Worm (Caenorhabditis elegans) whole organism, L1 larva: ENCODE data around the gene rsp-4.

Source experiments
- C04F5.9 ChIP-seq: sonication (generic microtip); optimal IDR thresholded peaks from 2 replicates; lab custom pipeline; 2016; ENCODE audit warnings: missing genetic modification characterization, missing compliant biosample characterization
- C16A3.4 ChIP-seq: fragments of 150-350 bp; optimal IDR thresholded peaks from 2 replicates; lab custom pipeline; 2014; ENCODE audit warnings: missing biosample characterization, missing genetic modification characterization
- C34B4.2 ChIP-seq: sonication (generic microtip); optimal IDR thresholded peaks from 2 replicates; lab custom pipeline; 2017; ENCODE audit warnings: mild to moderate bottlenecking, missing genetic modification characterization, missing compliant biosample characterization
- F16B12.6 ChIP-seq: fragments of 150-350 bp; optimal IDR thresholded peaks from 2 replicates; lab custom pipeline; 2014; ENCODE audit warnings: missing biosample characterization, missing genetic modification characterization
- aly-2 ChIP-seq: fragments of 150-350 bp; optimal IDR thresholded peaks from 2 replicates; lab custom pipeline; 2014; ENCODE audit warnings: missing biosample characterization, missing genetic modification characterization
- ama-1 ChIP-seq: fragments of 150-350 bp; optimal IDR thresholded peaks from 2 replicates; lab custom pipeline; 2014
- blmp-1 ChIP-seq: fragments of 150-350 bp; optimal IDR thresholded peaks from 2 replicates; lab custom pipeline; 2014; ENCODE audit warnings: missing biosample characterization, missing genetic modification characterization
- ceh-8 ChIP-seq: fragments of 200-800 bp; sonication (Bioruptor generic); optimal IDR thresholded peaks from 2 replicates; lab custom pipeline; 2018; ENCODE audit warnings: mild to moderate bottlenecking, missing genetic modification characterization, moderate library complexity, missing compliant biosample characterization
- ceh-82 ChIP-seq, 3 experiments: fragments of 150-350 bp in 1 of 3; sonication (generic microtip) in 2 of 3; optimal IDR thresholded peaks; 2 replicates each; lab custom pipeline; 2014 to 2017; ENCODE audit warnings: missing biosample characterization in 3 of 3, missing genetic modification characterization in 3 of 3
- ceh-88 ChIP-seq: fragments of 200-800 bp; sonication (Bioruptor generic); IDR thresholded peaks from 2 replicates; pipeline ENCODE4 v1.3.6; 2022; ENCODE audit warnings: missing genetic modification characterization, missing compliant biosample characterization
- ceh-90 ChIP-seq: sonication (generic microtip); optimal IDR thresholded peaks from 2 replicates; lab custom pipeline; 2016; ENCODE audit warnings: missing genetic modification characterization, missing compliant biosample characterization
- dpl-1 ChIP-seq, 3 experiments: fragments of 150-350 bp in 2 of 3; sonication (generic microtip) in 1 of 3; optimal IDR thresholded peaks; 2 replicates each; lab custom pipeline; 2014 to 2017; ENCODE audit warnings: missing biosample characterization in 3 of 3, missing genetic modification characterization in 3 of 3, missing genetic modification reagents in 3 of 3
- egl-27 ChIP-seq, 2 experiments: fragments of 150-350 bp in 1 of 2; sonication (generic microtip); optimal IDR thresholded peaks; 3 replicates each; lab custom pipeline; 2017 to 2018; ENCODE audit warnings: missing biosample characterization in 2 of 2, missing genetic modification characterization in 2 of 2, missing genetic modification reagents in 2 of 2
- elt-3 ChIP-seq, 6 experiments: fragments of 150-350 bp in 1 of 6; sonication (generic microtip); optimal IDR thresholded peaks; 2 replicates each; lab custom pipeline; 2017 to 2018; ENCODE audit warnings: missing biosample characterization in 6 of 6, missing genetic modification characterization in 6 of 6, inconsistent platforms in 1 of 6
- ets-5 ChIP-seq: fragments of 200-800 bp; sonication (Bioruptor generic); IDR thresholded peaks from 2 replicates; pipeline ENCODE4 v1.3.6; 2022; ENCODE audit warnings: missing genetic modification characterization, missing compliant biosample characterization
- fkh-10 ChIP-seq: sonication (generic microtip); optimal IDR thresholded peaks from 2 replicates; lab custom pipeline; 2017; ENCODE audit warnings: missing biosample characterization, missing genetic modification reagents, missing genetic modification characterization
- hlh-17 ChIP-seq: fragments of 200-800 bp; sonication (Bioruptor generic); optimal IDR thresholded peaks from 2 replicates; lab custom pipeline; 2018; ENCODE audit warnings: missing genetic modification characterization, mild to moderate bottlenecking, missing compliant biosample characterization, moderate library complexity, borderline replicate concordance
- hlh-4 ChIP-seq: sonication (generic microtip); optimal IDR thresholded peaks from 2 replicates; lab custom pipeline; 2016; ENCODE audit warnings: mild to moderate bottlenecking, missing genetic modification characterization, missing compliant biosample characterization
- hpl-2 ChIP-seq: fragments of 150-350 bp; optimal IDR thresholded peaks from 2 replicates; lab custom pipeline; 2014; ENCODE audit warnings: missing biosample characterization, missing genetic modification reagents, missing genetic modification characterization
- irx-1 ChIP-seq: sonication (generic microtip); optimal IDR thresholded peaks from 2 replicates; lab custom pipeline; 2016; ENCODE audit warnings: missing genetic modification characterization, missing compliant biosample characterization
- lin-39 ChIP-seq: fragments of 150-350 bp; optimal IDR thresholded peaks from 2 replicates; lab custom pipeline; 2014; ENCODE audit warnings: missing biosample characterization, missing genetic modification reagents, missing genetic modification characterization
- lir-3 ChIP-seq: sonication (generic microtip); optimal IDR thresholded peaks from 2 replicates; lab custom pipeline; 2016; ENCODE audit warnings: mild to moderate bottlenecking, missing genetic modification characterization, moderate library complexity, missing compliant biosample characterization; ENCODE audit not compliant: poor library complexity
- lsy-2 ChIP-seq, 2 experiments: fragments of 150-350 bp; optimal IDR thresholded peaks; 2 replicates each; lab custom pipeline; 2014; ENCODE audit warnings: missing biosample characterization in 2 of 2, missing genetic modification characterization in 2 of 2
- mab-9 ChIP-seq: fragments of 200-800 bp; sonication (Bioruptor generic); IDR thresholded peaks from 2 replicates; pipeline ENCODE4 v1.3.6; 2022; ENCODE audit warnings: missing genetic modification reagents, missing genetic modification characterization, missing compliant biosample characterization
- mdl-1 ChIP-seq, 2 experiments: fragments of 150-350 bp; optimal IDR thresholded peaks; 2 replicates each; lab custom pipeline; 2014 to 2017; ENCODE audit warnings: missing biosample characterization in 2 of 2, missing genetic modification characterization in 2 of 2, inconsistent platforms in 1 of 2
- nhr-19 ChIP-seq: fragments of 200-800 bp; sonication (Bioruptor generic); conservative IDR thresholded peaks from 2 replicates; pipeline ENCODE4 v1.3.6; 2022; ENCODE audit warnings: missing genetic modification characterization, missing compliant biosample characterization
- nhr-20 ChIP-seq: sonication (generic microtip); optimal IDR thresholded peaks from 2 replicates; lab custom pipeline; 2016; ENCODE audit warnings: mild to moderate bottlenecking, missing genetic modification characterization, missing compliant biosample characterization
- nhr-237 ChIP-seq: fragments of 150-350 bp; optimal IDR thresholded peaks from 2 replicates; lab custom pipeline; 2014; ENCODE audit warnings: missing biosample characterization, missing genetic modification characterization
- nhr-47 ChIP-seq: sonication (generic microtip); optimal IDR thresholded peaks from 2 replicates; lab custom pipeline; 2016; ENCODE audit warnings: mild to moderate bottlenecking, missing genetic modification characterization, moderate library complexity, missing compliant biosample characterization
- nhr-71 ChIP-seq: sonication (generic microtip); optimal IDR thresholded peaks from 2 replicates; lab custom pipeline; 2016; ENCODE audit warnings: mild to moderate bottlenecking, missing genetic modification characterization, moderate library complexity, missing compliant biosample characterization
- nhr-76 ChIP-seq: sonication (generic microtip); optimal IDR thresholded peaks from 2 replicates; lab custom pipeline; 2017; ENCODE audit warnings: missing biosample characterization, missing genetic modification characterization
- nhr-77 ChIP-seq: fragments of 150-350 bp; optimal IDR thresholded peaks from 2 replicates; lab custom pipeline; 2014; ENCODE audit warnings: missing biosample characterization, missing genetic modification characterization
- nhr-84 ChIP-seq: sonication (generic microtip); optimal IDR thresholded peaks from 2 replicates; lab custom pipeline; 2017; ENCODE audit warnings: missing biosample characterization, missing genetic modification characterization
- nhr-90 ChIP-seq: sonication (generic microtip); optimal IDR thresholded peaks from 2 replicates; lab custom pipeline; 2016; ENCODE audit warnings: mild to moderate bottlenecking, missing genetic modification characterization, missing compliant biosample characterization; ENCODE audit not compliant: poor library complexity
- pax-3 ChIP-seq: fragments of 200-800 bp; sonication (Bioruptor generic); optimal IDR thresholded peaks from 2 replicates; lab custom pipeline; 2018; ENCODE audit warnings: mild to moderate bottlenecking, missing genetic modification characterization, moderate library complexity, missing compliant biosample characterization
- rnt-1 ChIP-seq: sonication (generic microtip); optimal IDR thresholded peaks from 2 replicates; lab custom pipeline; 2016; ENCODE audit warnings: mild to moderate bottlenecking, missing genetic modification characterization, moderate library complexity, missing compliant biosample characterization
- snpc-4 ChIP-seq: fragments of 150-350 bp; optimal IDR thresholded peaks from 2 replicates; lab custom pipeline; 2014; ENCODE audit warnings: missing biosample characterization, missing genetic modification characterization
- snu-23 ChIP-seq: sonication (generic microtip); optimal IDR thresholded peaks from 2 replicates; lab custom pipeline; 2016; ENCODE audit warnings: missing genetic modification characterization, missing compliant biosample characterization
- sox-4 ChIP-seq: sonication (generic microtip); optimal IDR thresholded peaks from 2 replicates; lab custom pipeline; 2016; ENCODE audit warnings: missing genetic modification characterization, missing compliant biosample characterization
- sptf-1 ChIP-seq: fragments of 150-350 bp; optimal IDR thresholded peaks from 2 replicates; lab custom pipeline; 2014; ENCODE audit warnings: missing biosample characterization, missing genetic modification characterization
- unc-130 ChIP-seq: fragments of 150-350 bp; optimal IDR thresholded peaks from 2 replicates; lab custom pipeline; 2017; ENCODE audit warnings: missing biosample characterization, missing genetic modification characterization, inconsistent platforms
- unc-62 ChIP-seq: fragments of 150-350 bp; optimal IDR thresholded peaks from 2 replicates; lab custom pipeline; 2014; ENCODE audit warnings: missing biosample characterization, missing genetic modification reagents, missing genetic modification characterization
- unc-86 ChIP-seq: sonication (generic microtip); optimal IDR thresholded peaks from 2 replicates; lab custom pipeline; 2016; ENCODE audit warnings: missing genetic modification characterization, missing compliant biosample characterization
- xbp-1 ChIP-seq: sonication (generic microtip); optimal IDR thresholded peaks from 2 replicates; lab custom pipeline; 2016; ENCODE audit warnings: missing genetic modification characterization, missing compliant biosample characterization
- zag-1 ChIP-seq: fragments of 150-350 bp; optimal IDR thresholded peaks from 2 replicates; lab custom pipeline; 2014; ENCODE audit warnings: missing biosample characterization, missing genetic modification characterization
- zip-4 ChIP-seq: fragments of 200-800 bp; sonication (Bioruptor generic); optimal IDR thresholded peaks from 2 replicates; lab custom pipeline; 2018; ENCODE audit warnings: mild to moderate bottlenecking, missing genetic modification characterization, moderate library complexity, missing compliant biosample characterization
- ztf-4 ChIP-seq: fragments of 150-350 bp; optimal IDR thresholded peaks from 2 replicates; lab custom pipeline; 2014; ENCODE audit warnings: missing biosample characterization, missing genetic modification characterization

Gene rsp-4

DNA sequence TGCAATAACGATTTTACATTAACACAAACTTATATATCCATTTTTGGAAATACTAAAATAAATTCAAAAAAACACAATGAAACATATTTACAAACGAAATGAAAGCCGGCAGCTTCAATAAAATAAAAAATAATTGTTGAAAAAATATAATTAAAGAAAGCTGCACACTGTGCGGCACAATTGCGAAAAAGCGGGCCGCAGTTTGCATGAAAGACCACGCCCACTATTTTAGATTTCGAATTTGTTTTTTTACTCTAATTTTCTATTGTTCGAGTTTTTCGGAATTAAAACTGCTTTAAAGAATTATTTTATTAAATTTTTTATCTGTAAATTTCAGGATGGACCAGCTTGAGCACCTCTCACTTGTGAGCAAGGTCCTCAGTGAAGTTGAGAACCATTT, 10.6 kb upstream of the rsp-4 start, which contains the start of gene mog-5 (continued):
- TF ChIP-seq rnt-1 (tag; lab: Kevin White, UChicago) = peak; percentile 20
- TF ChIP-seq snu-23 = peak; percentile 32
- no peak for TF ChIP-seq nhr-77
- TF ChIP-seq lsy-2 (tag; optimal IDR thresholded peaks at IDR 0.05; lab: Kevin White, UChicago) = peak; percentile 46 to 47
- TF ChIP-seq F16B12.6 = no peak
- TF ChIP-seq egl-27 (tag; optimal IDR thresholded peaks at IDR 0.05; lab: Kevin White, UChicago) = no peak
- TF ChIP-seq ceh-82 (tag; optimal IDR thresholded peaks at IDR 0.05; lab: Kevin White, UChicago) = peak in 2 of 3 experiments; percentile 10 to 23
- peak; percentile 4 for TF ChIP-seq nhr-47 (tag; lab: Kevin White, UChicago)
- TF ChIP-seq zag-1 (tag; lab: Kevin White, UChicago) = no peak
- peak; percentile 30 for TF ChIP-seq xbp-1 (tag; lab: Kevin White, UChicago)
- no peak for TF ChIP-seq ets-5 (GFP tag; lab: Robert Waterston, UW)
- no peak for TF ChIP-seq hpl-2 (GFP tag; lab: Kevin White, UChicago)
- no peak for TF ChIP-seq sptf-1 (tag; lab: Kevin White, UChicago)
- TF ChIP-seq nhr-20 (tag; lab: Kevin White, UChicago) = peak; percentile 39
- no peak for TF ChIP-seq ceh-8 (GFP tag; lab: Kevin White, UChicago)
- TF ChIP-seq mab-9 (GFP tag; lab: Robert Waterston, UW) = no peak
- no peak for TF ChIP-seq nhr-237 (tag; lab: Kevin White, UChicago)
- TF ChIP-seq irx-1 = no peak
- TF ChIP-seq ceh-88 (GFP tag; lab: Robert Waterston, UW) = no peak
- peak; percentile 32 for TF ChIP-seq nhr-90
- TF ChIP-seq ztf-4 (tag; lab: Kevin White, UChicago) = no peak
- no peak for TF ChIP-seq pax-3
- no peak for TF ChIP-seq nhr-84
- no peak for TF ChIP-seq unc-62 (GFP tag; lab: Kevin White, UChicago)
- TF ChIP-seq dpl-1 (GFP tag; optimal IDR thresholded peaks at IDR 0.05; lab: Kevin White, UChicago) = peak; percentile 8 to 41 (median 20)
- TF ChIP-seq ama-1 = no peak
- no peak for TF ChIP-seq hlh-17 (GFP tag; lab: Kevin White, UChicago)
- peak; percentile 24 for TF ChIP-seq blmp-1 (tag; lab: Kevin White, UChicago)
- TF ChIP-seq aly-2 (tag; lab: Kevin White, UChicago) = no peak
- TF ChIP-seq nhr-76 (tag; lab: Kevin White, UChicago) = no peak
- TF ChIP-seq nhr-19 (GFP tag; lab: Robert Waterston, UW) = 0 out of 2 replicates have a peak, but pooled peaks have one; percentile 10
- TF ChIP-seq C16A3.4 (tag; lab: Kevin White, UChicago) = peak; percentile 35
- no peak for TF ChIP-seq zip-4
- no peak for TF ChIP-seq C04F5.9 (tag; lab: Kevin White, UChicago)
- no peak for TF ChIP-seq ceh-90 (tag; lab: Kevin White, UChicago)
- TF ChIP-seq elt-3 (tag; optimal IDR thresholded peaks at IDR 0.05; lab: Kevin White, UChicago) = peak in 1 of 6 experiments; percentile 51
- peak in 1 of 2 experiments; percentile 1 for TF ChIP-seq mdl-1 (tag; optimal IDR thresholded peaks at IDR 0.05; lab: Kevin White, UChicago)
- peak; percentile 35 for TF ChIP-seq nhr-71 (tag; lab: Kevin White, UChicago)
- no peak for TF ChIP-seq hlh-4
- no peak for TF ChIP-seq sox-4 (tag; lab: Kevin White, UChicago)
- no peak for TF ChIP-seq lir-3 (tag; lab: Kevin White, UChicago)
- no peak for TF ChIP-seq lin-39 (tag; lab: Kevin White, UChicago)
- no peak for TF ChIP-seq C34B4.2 (tag; lab: Kevin White, UChicago)
- TF ChIP-seq unc-86 (tag; lab: Kevin White, UChicago) = no peak
- TF ChIP-seq snpc-4 = peak; percentile 7
- TF ChIP-seq unc-130 (tag; lab: Kevin White, UChicago) = no peak
- no peak for TF ChIP-seq fkh-10 (GFP tag; lab: Kevin White, UChicago)
